Fruit fly (Drosophila melanogaster) whole organism, prepupa: ENCODE measurements around the gene spir.

ENCODE experiments used
- CG10631 ChIP-seq: fragments of 200-800 bp; sonication (Bioruptor generic); optimal IDR thresholded peaks from 2 replicates; lab custom pipeline; 2016; ENCODE audit warnings: missing biosample characterization, missing genetic modification characterization
- CG10669 ChIP-seq: fragments of 200-800 bp; sonication (Bioruptor generic); optimal IDR thresholded peaks from 3 replicates; lab custom pipeline; 2018; ENCODE audit warnings: missing biosample characterization, mild to moderate bottlenecking, missing genetic modification characterization, moderate library complexity
- CG11294 ChIP-seq: fragments of 200-800 bp; sonication (Bioruptor generic); IDR thresholded peaks from 2 replicates; pipeline ENCODE4 v1.3.6; 2022; ENCODE audit warnings: missing biosample characterization, missing genetic modification characterization
- CG11762 ChIP-seq: fragments of 200-800 bp; sonication (Bioruptor generic); optimal IDR thresholded peaks from 3 replicates; lab custom pipeline; 2016; ENCODE audit warnings: missing biosample characterization, missing genetic modification characterization; ENCODE audit not compliant: insufficient read depth
- CG15336 ChIP-seq: fragments of 200-800 bp; sonication (Bioruptor generic); IDR thresholded peaks from 2 replicates; pipeline ENCODE4 v1.3.6; 2022; ENCODE audit warnings: missing biosample characterization, missing genetic modification characterization
- CG1621 ChIP-seq: fragments of 200-800 bp; sonication (Bioruptor generic); optimal IDR thresholded peaks from 3 replicates; lab custom pipeline; 2018; ENCODE audit warnings: missing biosample characterization, mild to moderate bottlenecking, missing genetic modification characterization
- CG16779 ChIP-seq: fragments of 200-800 bp; sonication (Bioruptor generic); optimal IDR thresholded peaks from 3 replicates; lab custom pipeline; 2017; ENCODE audit warnings: missing biosample characterization, mild to moderate bottlenecking, missing genetic modification characterization
- CG3032 ChIP-seq: fragments of 200-800 bp; optimal IDR thresholded peaks from 2 replicates; lab custom pipeline; 2019; ENCODE audit warnings: missing biosample characterization, mild to moderate bottlenecking, missing genetic modification characterization, moderate library complexity
- CG31627 ChIP-seq: fragments of 200-800 bp; sonication (Bioruptor generic); optimal IDR thresholded peaks from 3 replicates; lab custom pipeline; 2016; ENCODE audit warnings: missing biosample characterization, missing genetic modification characterization
- CG32006 ChIP-seq: fragments of 200-800 bp; sonication (Bioruptor generic); optimal IDR thresholded peaks from 3 replicates; lab custom pipeline; 2017; ENCODE audit warnings: missing biosample characterization, mild to moderate bottlenecking, missing genetic modification characterization
- CG34406 ChIP-seq: fragments of 200-800 bp; sonication (Bioruptor generic); optimal IDR thresholded peaks from 3 replicates; lab custom pipeline; 2016; ENCODE audit warnings: missing biosample characterization, missing genetic modification characterization
- CG3919 ChIP-seq: fragments of 200-800 bp; sonication (Bioruptor generic); optimal IDR thresholded peaks from 3 replicates; lab custom pipeline; 2016; ENCODE audit warnings: missing biosample characterization, missing genetic modification characterization
- CG4318 ChIP-seq: fragments of 200-800 bp; sonication (Bioruptor generic); optimal IDR thresholded peaks from 3 replicates; lab custom pipeline; 2017; ENCODE audit warnings: missing biosample characterization, mild to moderate bottlenecking, missing genetic modification characterization
- CG6163 ChIP-seq: fragments of 200-800 bp; sonication (Bioruptor generic); IDR thresholded peaks from 3 replicates; pipeline ENCODE4 v1.3.6; 2022; ENCODE audit warnings: missing biosample characterization, missing genetic modification characterization
- CG6276 ChIP-seq: fragments of 200-800 bp; sonication (Bioruptor generic); optimal IDR thresholded peaks from 2 replicates; lab custom pipeline; 2017; ENCODE audit warnings: missing biosample characterization, mild to moderate bottlenecking, missing genetic modification characterization
- CG6792 ChIP-seq: fragments of 200-800 bp; sonication (Bioruptor generic); optimal IDR thresholded peaks from 3 replicates; lab custom pipeline; 2016; ENCODE audit warnings: missing biosample characterization, missing genetic modification characterization
- CG8119 ChIP-seq: fragments of 200-800 bp; sonication (Bioruptor generic); IDR thresholded peaks from 3 replicates; pipeline ENCODE4 v1.3.6; 2022; ENCODE audit warnings: missing biosample characterization, missing genetic modification characterization
- CG8319 ChIP-seq: fragments of 200-800 bp; sonication (Bioruptor generic); optimal IDR thresholded peaks from 3 replicates; lab custom pipeline; 2016; ENCODE audit warnings: missing biosample characterization, missing genetic modification characterization
- CG9139 ChIP-seq: fragments of 200-800 bp; sonication (Bioruptor generic); optimal IDR thresholded peaks from 3 replicates; lab custom pipeline; 2017; ENCODE audit warnings: missing biosample characterization, mild to moderate bottlenecking, missing genetic modification characterization
- Eip75B ChIP-seq: fragments of 200-800 bp; sonication (Bioruptor generic); optimal IDR thresholded peaks from 3 replicates; lab custom pipeline; 2016; ENCODE audit warnings: missing biosample characterization, missing genetic modification characterization
- Eip78C ChIP-seq: fragments of 200-800 bp; sonication (Bioruptor generic); peaks from one replicate; lab custom pipeline; 2016; ENCODE audit warnings: missing biosample characterization, missing genetic modification characterization
- Eip93F ChIP-seq: fragments of 200-800 bp; sonication (Bioruptor generic); optimal IDR thresholded peaks from 2 replicates; lab custom pipeline; 2016; ENCODE audit warnings: missing biosample characterization, mild to moderate bottlenecking, missing genetic modification characterization
- Ets21C ChIP-seq: fragments of 200-800 bp; sonication (Bioruptor generic); optimal IDR thresholded peaks from 3 replicates; lab custom pipeline; 2016; ENCODE audit warnings: missing biosample characterization, missing genetic modification characterization
- Ets96B ChIP-seq: fragments of 200-800 bp; optimal IDR thresholded peaks from 2 replicates; lab custom pipeline; 2019; ENCODE audit warnings: missing biosample characterization, mild to moderate bottlenecking, missing genetic modification characterization, moderate library complexity
- Gug ChIP-seq: fragments of 200-800 bp; sonication (Bioruptor generic); IDR thresholded peaks from 2 replicates; pipeline ENCODE4 v1.3.6; 2022; ENCODE audit warnings: missing biosample characterization, missing genetic modification characterization
- Hr39 ChIP-seq: fragments of 200-800 bp; sonication (Bioruptor generic); optimal IDR thresholded peaks from 2 replicates; lab custom pipeline; 2016; ENCODE audit warnings: missing biosample characterization, missing genetic modification characterization
- Hr4 ChIP-seq: fragments of 200-800 bp; sonication (Bioruptor generic); optimal IDR thresholded peaks from 3 replicates; lab custom pipeline; 2016; ENCODE audit warnings: missing biosample characterization, missing genetic modification characterization
- Lpt ChIP-seq: fragments of 200-800 bp; sonication (Bioruptor generic); optimal IDR thresholded peaks from 3 replicates; lab custom pipeline; 2016; ENCODE audit warnings: missing biosample characterization, missing genetic modification characterization
- Met ChIP-seq: fragments of 200-800 bp; sonication (Bioruptor generic); optimal IDR thresholded peaks from 3 replicates; lab custom pipeline; 2016; ENCODE audit warnings: missing biosample characterization, missing genetic modification characterization
- OdsH ChIP-seq: fragments of 200-800 bp; sonication (Bioruptor generic); optimal IDR thresholded peaks from 3 replicates; lab custom pipeline; 2016; ENCODE audit warnings: missing biosample characterization, missing genetic modification characterization
- Smox ChIP-seq: fragments of 200-800 bp; sonication (Bioruptor generic); optimal IDR thresholded peaks from 3 replicates; lab custom pipeline; 2016; ENCODE audit warnings: missing biosample characterization, missing genetic modification characterization
- Sox102F ChIP-seq: fragments of 200-800 bp; sonication (Bioruptor generic); optimal IDR thresholded peaks from 2 replicates; lab custom pipeline; 2016; ENCODE audit warnings: missing biosample characterization, mild to moderate bottlenecking, missing genetic modification characterization
- Sox14 ChIP-seq: fragments of 200-800 bp; sonication (Bioruptor generic); optimal IDR thresholded peaks from 3 replicates; lab custom pipeline; 2016; ENCODE audit warnings: missing biosample characterization, missing genetic modification characterization
- achi ChIP-seq: fragments of 200-800 bp; sonication (Bioruptor generic); optimal IDR thresholded peaks from 3 replicates; lab custom pipeline; 2016; ENCODE audit warnings: missing biosample characterization, missing genetic modification characterization
- acj6 ChIP-seq: fragments of 200-800 bp; sonication (Bioruptor generic); optimal IDR thresholded peaks from 3 replicates; lab custom pipeline; 2016; ENCODE audit warnings: missing biosample characterization, missing genetic modification characterization
- cyc ChIP-seq: fragments of 200-800 bp; sonication (Bioruptor generic); optimal IDR thresholded peaks from 3 replicates; lab custom pipeline; 2016; ENCODE audit warnings: missing biosample characterization, missing genetic modification characterization
- dac ChIP-seq: fragments of 200-800 bp; sonication (Bioruptor generic); optimal IDR thresholded peaks from 2 replicates; lab custom pipeline; 2017; ENCODE audit warnings: missing biosample characterization, mild to moderate bottlenecking, missing genetic modification characterization
- dsx ChIP-seq: fragments of 200-800 bp; optimal IDR thresholded peaks from 3 replicates; lab custom pipeline; 2019; ENCODE audit warnings: missing biosample characterization, mild to moderate bottlenecking, missing genetic modification characterization, moderate library complexity; ENCODE audit not compliant: poor library complexity, severe bottlenecking
- eg ChIP-seq: fragments of 200-800 bp; sonication (Bioruptor generic); IDR thresholded peaks from 3 replicates; pipeline ENCODE4 v1.3.6; 2022; ENCODE audit warnings: missing biosample characterization, missing genetic modification characterization
- fd59A ChIP-seq: fragments of 200-800 bp; sonication (Bioruptor generic); optimal IDR thresholded peaks from 2 replicates; lab custom pipeline; 2017; ENCODE audit warnings: missing biosample characterization, mild to moderate bottlenecking, missing genetic modification characterization, missing genetic modification reagents
- fkh ChIP-seq: fragments of 200-800 bp; sonication (Bioruptor generic); optimal IDR thresholded peaks from 3 replicates; lab custom pipeline; 2017; ENCODE audit warnings: missing biosample characterization, mild to moderate bottlenecking, missing genetic modification characterization, moderate library complexity
- net ChIP-seq: fragments of 200-800 bp; sonication (Bioruptor generic); optimal IDR thresholded peaks from 3 replicates; lab custom pipeline; 2016; ENCODE audit warnings: missing biosample characterization, missing genetic modification characterization
- pdm3 ChIP-seq: fragments of 200-800 bp; sonication (Bioruptor generic); optimal IDR thresholded peaks from 3 replicates; lab custom pipeline; 2016; ENCODE audit warnings: missing biosample characterization, missing genetic modification characterization
- salr ChIP-seq, 2 experiments: fragments of 200-800 bp; sonication (Bioruptor generic); optimal IDR thresholded peaks; 3 replicates each; lab custom pipeline; 2016 to 2018; ENCODE audit warnings: missing biosample characterization in 2 of 2, missing genetic modification characterization in 2 of 2, mild to moderate bottlenecking in 1 of 2
- spab ChIP-seq: fragments of 200-800 bp; sonication (Bioruptor generic); optimal IDR thresholded peaks from 2 replicates; lab custom pipeline; 2017; ENCODE audit warnings: missing biosample characterization, mild to moderate bottlenecking, missing genetic modification characterization, missing genetic modification reagents
- topi ChIP-seq: fragments of 200-800 bp; sonication (Bioruptor generic); optimal IDR thresholded peaks from 3 replicates; lab custom pipeline; 2016; ENCODE audit warnings: missing biosample characterization, missing genetic modification characterization
- vri ChIP-seq: fragments of 200-800 bp; sonication (Bioruptor generic); optimal IDR thresholded peaks from 3 replicates; lab custom pipeline; 2016; ENCODE audit warnings: missing biosample characterization, mild to moderate bottlenecking, missing genetic modification characterization

spir gene

dm6 chr2L:20334918-20335317 lies 23.9 kb downstream of the spir start (continued):
- TF ChIP-seq CG34406 (GFP tag; lab: Kevin White, UChicago) (peak; percentile 39), CG8319 (GFP tag; lab: Kevin White, UChicago) (no peak), eg (GFP tag; lab: Robert Waterston, UW) (peak; percentile 88)

- TF ChIP-seq fkh (peak; percentile 55), Eip75B (GFP tag; lab: Kevin White, UChicago) (no peak), Eip93F (GFP tag; lab: Kevin White, UChicago) (peak; percentile 6), vri (GFP tag; lab: Kevin White, UChicago) (peak; percentile 83)
Measured at dm6 chr2L:20337800-20338199, 26.8 kb downstream of the spir start.

- TF ChIP-seq fd59A (GFP tag; lab: Kevin White, UChicago): no peak
- peak; percentile 36 for TF ChIP-seq CG11762 (GFP tag; lab: Kevin White, UChicago)
- TF ChIP-seq salr (GFP tag; optimal IDR thresholded peaks at IDR 0.05; lab: Kevin White, UChicago): peak in 1 of 2 experiments; percentile 79
- peak; percentile 58 for TF ChIP-seq CG4318
- TF ChIP-seq CG34406 (GFP tag; lab: Kevin White, UChicago): no peak
- TF ChIP-seq CG6163 (GFP tag; lab: Robert Waterston, UW): peak; percentile 80
- no peak for TF ChIP-seq CG1621 (tag; lab: Kevin White, UChicago)
- no peak for TF ChIP-seq Smox
- no peak for TF ChIP-seq CG9139 (GFP tag; lab: Kevin White, UChicago)
- TF ChIP-seq cyc (GFP tag; lab: Kevin White, UChicago): no peak
- no peak for TF ChIP-seq Eip75B (GFP tag; lab: Kevin White, UChicago)
- peak; percentile 90 for TF ChIP-seq CG8119 (GFP tag; lab: Robert Waterston, UW)
- TF ChIP-seq CG6792: no peak
- peak; percentile 85 for TF ChIP-seq Hr4 (GFP tag; lab: Kevin White, UChicago)
- TF ChIP-seq Eip78C (GFP tag; lab: Kevin White, UChicago): peak; percentile 79
- no peak for TF ChIP-seq CG3032 (tag; lab: Kevin White, UChicago)
- no peak for TF ChIP-seq dsx (GFP tag; lab: Kevin White, UChicago)
- peak; percentile 58 for TF ChIP-seq CG3919
- TF ChIP-seq CG6276 (GFP tag; lab: Kevin White, UChicago): peak; percentile 88
- TF ChIP-seq fkh: no peak
- TF ChIP-seq net (GFP tag; lab: Kevin White, UChicago): peak; percentile 65
- no peak for TF ChIP-seq Ets21C (GFP tag; lab: Kevin White, UChicago)
- peak; percentile 28 for TF ChIP-seq acj6 (GFP tag; lab: Kevin White, UChicago)
- peak; percentile 94 for TF ChIP-seq CG15336 (GFP tag; lab: Robert Waterston, UW)
- TF ChIP-seq topi (GFP tag; lab: Kevin White, UChicago): no peak
- TF ChIP-seq dac (GFP tag; lab: Kevin White, UChicago): peak; percentile 80
- TF ChIP-seq Met: no peak
- no peak for TF ChIP-seq CG10669 (GFP tag; lab: Kevin White, UChicago)
- peak; percentile 68 for TF ChIP-seq achi (GFP tag; lab: Kevin White, UChicago)
- TF ChIP-seq Sox14 (GFP tag; lab: Kevin White, UChicago): peak; percentile 63
- TF ChIP-seq Ets96B (tag; lab: Kevin White, UChicago): no peak
- TF ChIP-seq pdm3 (GFP tag; lab: Kevin White, UChicago): peak; percentile 59
- TF ChIP-seq OdsH (GFP tag; lab: Kevin White, UChicago): peak; percentile 61
- peak; percentile 20 for TF ChIP-seq CG16779 (tag; lab: Kevin White, UChicago)
- peak; percentile 80 for TF ChIP-seq Lpt (GFP tag; lab: Kevin White, UChicago)
- peak; percentile 90 for TF ChIP-seq eg (GFP tag; lab: Robert Waterston, UW)
- no peak for TF ChIP-seq spab (GFP tag; lab: Kevin White, UChicago)
- TF ChIP-seq CG11294 (GFP tag; lab: Robert Waterston, UW): peak; percentile 66
- no peak for TF ChIP-seq Sox102F (GFP tag; lab: Kevin White, UChicago)
- TF ChIP-seq CG31627 (GFP tag; lab: Kevin White, UChicago): no peak
- peak; percentile 87 for TF ChIP-seq Gug
- TF ChIP-seq Eip93F (GFP tag; lab: Kevin White, UChicago): no peak
- TF ChIP-seq CG10631 (GFP tag; lab: Kevin White, UChicago): peak; percentile 59
- no peak for TF ChIP-seq CG8319 (GFP tag; lab: Kevin White, UChicago)
- no peak for TF ChIP-seq Hr39 (GFP tag; lab: Kevin White, UChicago)
- peak; percentile 90 for TF ChIP-seq CG32006 (GFP tag; lab: Kevin White, UChicago)
Measured at dm6 chr2L:20340635-20341034, 29.6 kb downstream of the spir start.
